Worm (Caenorhabditis elegans) whole organism, L3 larva: Measurements from ENCODE around the gene fkh-5.
A peak's percentile ranks its signal among the peaks of the same experiment; 100 is the strongest.

ENCODE experiments used
- ZK546.5 ChIP-seq: sonication (generic microtip); optimal IDR thresholded peaks from 2 replicates; lab custom pipeline; 2017; ENCODE audit warnings: missing biosample characterization, missing genetic modification characterization
- ama-1 ChIP-seq: fragments of 150-350 bp; optimal IDR thresholded peaks from 2 replicates; lab custom pipeline; 2018
- ceh-28 ChIP-seq: fragments of 150-350 bp; optimal IDR thresholded peaks from 2 replicates; lab custom pipeline; 2014; ENCODE audit warnings: missing biosample characterization, missing genetic modification reagents, missing genetic modification characterization
- ceh-82 ChIP-seq: fragments of 150-350 bp; optimal IDR thresholded peaks from 2 replicates; lab custom pipeline; 2014; ENCODE audit warnings: missing biosample characterization, missing genetic modification characterization
- ceh-9 ChIP-seq: sonication (generic microtip); optimal IDR thresholded peaks from 2 replicates; lab custom pipeline; 2018; ENCODE audit warnings: missing biosample characterization, missing genetic modification characterization
- daf-12 ChIP-seq: fragments of 150-350 bp; optimal IDR thresholded peaks from 2 replicates; lab custom pipeline; 2014; ENCODE audit warnings: missing biosample characterization, missing genetic modification reagents, missing genetic modification characterization
- egl-27 ChIP-seq: sonication (generic microtip); optimal IDR thresholded peaks from 4 replicates; lab custom pipeline; 2017; ENCODE audit warnings: missing biosample characterization, missing genetic modification reagents, missing genetic modification characterization
- egl-5 ChIP-seq: fragments of 150-350 bp; optimal IDR thresholded peaks from 2 replicates; lab custom pipeline; 2017; ENCODE audit warnings: missing biosample characterization, missing genetic modification reagents, missing genetic modification characterization, inconsistent platforms
- elt-1 ChIP-seq: fragments of 150-350 bp; optimal IDR thresholded peaks from 2 replicates; lab custom pipeline; 2014; ENCODE audit warnings: missing biosample characterization, missing genetic modification characterization
- elt-2 ChIP-seq: sonication (generic microtip); optimal IDR thresholded peaks from 2 replicates; lab custom pipeline; 2016; ENCODE audit warnings: missing genetic modification reagents, mild to moderate bottlenecking, missing genetic modification characterization, missing compliant biosample characterization
- fkh-10 ChIP-seq: sonication (generic microtip); optimal IDR thresholded peaks from 2 replicates; lab custom pipeline; 2017; ENCODE audit warnings: missing biosample characterization, missing genetic modification reagents, missing genetic modification characterization
- fkh-2 ChIP-seq: fragments of 150-350 bp; optimal IDR thresholded peaks from 2 replicates; lab custom pipeline; 2014; ENCODE audit warnings: missing biosample characterization, missing genetic modification reagents, missing genetic modification characterization
- fos-1 ChIP-seq: fragments of 150-350 bp; optimal IDR thresholded peaks from 2 replicates; lab custom pipeline; 2014; ENCODE audit warnings: missing biosample characterization, missing genetic modification characterization
- hmg-11 ChIP-seq: sonication (generic microtip); optimal IDR thresholded peaks from 2 replicates; lab custom pipeline; 2016; ENCODE audit warnings: missing genetic modification characterization, missing compliant biosample characterization
- lin-15B ChIP-seq: fragments of 150-350 bp; optimal IDR thresholded peaks from 2 replicates; lab custom pipeline; 2014; ENCODE audit warnings: missing biosample characterization, missing genetic modification characterization
- lin-39 ChIP-seq: fragments of 150-350 bp; optimal IDR thresholded peaks from 2 replicates; lab custom pipeline; 2018; ENCODE audit warnings: missing biosample characterization, missing genetic modification reagents, missing genetic modification characterization
- lsy-12 ChIP-seq: sonication (generic microtip); optimal IDR thresholded peaks from 2 replicates; lab custom pipeline; 2016; ENCODE audit warnings: mild to moderate bottlenecking, missing genetic modification characterization, missing compliant biosample characterization
- mdl-1 ChIP-seq: fragments of 150-350 bp; optimal IDR thresholded peaks from 2 replicates; lab custom pipeline; 2014; ENCODE audit warnings: missing biosample characterization, missing genetic modification characterization
- nhr-11 ChIP-seq: fragments of 150-350 bp; optimal IDR thresholded peaks from 2 replicates; lab custom pipeline; 2014; ENCODE audit warnings: missing biosample characterization, missing genetic modification characterization
- nhr-23 ChIP-seq: fragments of 150-350 bp; optimal IDR thresholded peaks from 2 replicates; lab custom pipeline; 2014; ENCODE audit warnings: missing biosample characterization, missing genetic modification reagents, missing genetic modification characterization
- nhr-237 ChIP-seq: fragments of 150-350 bp; optimal IDR thresholded peaks from 2 replicates; lab custom pipeline; 2014; ENCODE audit warnings: missing biosample characterization, missing genetic modification characterization
- nhr-25 ChIP-seq: sonication (generic microtip); optimal IDR thresholded peaks from 2 replicates; lab custom pipeline; 2017; ENCODE audit warnings: missing biosample characterization, missing genetic modification characterization
- nhr-28 ChIP-seq: fragments of 150-350 bp; optimal IDR thresholded peaks from 2 replicates; lab custom pipeline; 2014; ENCODE audit warnings: missing biosample characterization, missing genetic modification characterization
- nhr-76 ChIP-seq: fragments of 150-350 bp; sonication (generic microtip); optimal IDR thresholded peaks from 5 replicates; lab custom pipeline; 2014; ENCODE audit warnings: missing biosample characterization, missing genetic modification characterization
- sea-2 ChIP-seq: fragments of 150-350 bp; sonication (generic microtip); optimal IDR thresholded peaks from 4 replicates; lab custom pipeline; 2014; ENCODE audit warnings: missing biosample characterization, missing genetic modification reagents, missing genetic modification characterization
- skn-1 ChIP-seq: fragments of 150-350 bp; optimal IDR thresholded peaks from 2 replicates; lab custom pipeline; 2014; ENCODE audit warnings: missing biosample characterization, missing genetic modification characterization
- tbx-2 ChIP-seq: sonication (generic microtip); optimal IDR thresholded peaks from 2 replicates; lab custom pipeline; 2016; ENCODE audit warnings: mild to moderate bottlenecking, missing genetic modification characterization, missing compliant biosample characterization
- unc-39 ChIP-seq: sonication (generic microtip); optimal IDR thresholded peaks from 4 replicates; lab custom pipeline; 2017; ENCODE audit warnings: missing biosample characterization, missing genetic modification characterization
- unc-62 ChIP-seq: fragments of 150-350 bp; sonication (generic microtip); optimal IDR thresholded peaks from 4 replicates; lab custom pipeline; 2014; ENCODE audit warnings: missing biosample characterization, missing genetic modification reagents, missing genetic modification characterization
- zag-1 ChIP-seq: fragments of 150-350 bp; optimal IDR thresholded peaks from 2 replicates; lab custom pipeline; 2014; ENCODE audit warnings: missing biosample characterization, missing genetic modification characterization
- ztf-11 ChIP-seq: fragments of 150-350 bp; optimal IDR thresholded peaks from 2 replicates; lab custom pipeline; 2014; ENCODE audit warnings: missing biosample characterization, missing genetic modification characterization

The fkh-5 gene

DNA sequence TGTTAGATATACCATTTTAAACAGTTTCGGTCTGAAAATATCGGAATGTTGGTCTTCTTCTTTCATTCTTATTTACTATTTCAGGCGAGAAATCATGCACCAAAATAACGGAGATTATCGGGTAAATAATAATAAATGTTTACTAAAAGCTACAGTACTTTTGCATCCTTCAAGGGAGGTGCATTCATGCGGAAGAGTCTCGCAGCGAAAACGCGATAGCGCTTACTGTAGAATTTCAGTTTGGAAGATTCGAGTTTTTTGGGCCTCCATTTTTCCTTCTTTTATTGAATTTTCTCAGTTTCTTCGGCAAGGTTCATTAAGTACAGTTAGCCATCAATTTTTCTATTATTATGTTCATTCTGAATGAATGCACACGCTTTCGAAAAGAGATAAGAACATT is 11.6 kb downstream of the fkh-5 start, which contains the start of gene C35D10.7:
C35D10.7 (plus strand) TSS at position 85 of the 400 bp plus-strand sequence.
- TF ChIP-seq ceh-82 = no peak

- TF ChIP-seq elt-2 (tag; lab: Kevin White, UChicago) (no peak), fkh-2 (tag; lab: Kevin White, UChicago) (no peak), lin-15B (no peak), nhr-237 (tag; lab: Kevin White, UChicago) (no peak), unc-62 (GFP tag; lab: Kevin White, UChicago) (no peak), mdl-1 (tag; lab: Kevin White, UChicago) (no peak), nhr-11 (tag; lab: Kevin White, UChicago) (no peak), nhr-23 (tag; lab: Kevin White, UChicago) (no peak), nhr-76 (no peak), ama-1 (lab: Kevin White, UChicago) (no peak), hmg-11 (tag; lab: Kevin White, UChicago) (no peak), ZK546.5 (tag; lab: Kevin White, UChicago) (no peak), ceh-82 (no peak), sea-2 (GFP tag; lab: Kevin White, UChicago) (no peak), egl-5 (tag; lab: Kevin White, UChicago) (no peak)
Measured at ce11 chrIII:4856992-4857391, 12.5 kb downstream of the fkh-5 start.

- TF ChIP-seq ceh-82 (no peak), unc-39 (no peak), mdl-1 (tag; lab: Kevin White, UChicago) (no peak), nhr-28 (no peak), unc-62 (GFP tag; lab: Kevin White, UChicago) (no peak), daf-12 (tag; lab: Kevin White, UChicago) (no peak), ceh-28 (tag; lab: Kevin White, UChicago) (no peak), elt-2 (tag; lab: Kevin White, UChicago) (no peak), ama-1 (lab: Kevin White, UChicago) (no peak), sea-2 (GFP tag; lab: Kevin White, UChicago) (no peak), fkh-10 (GFP tag; lab: Kevin White, UChicago) (no peak), fkh-2 (tag; lab: Kevin White, UChicago) (no peak), zag-1 (tag; lab: Kevin White, UChicago) (no peak), egl-27 (tag; lab: Kevin White, UChicago) (no peak), ceh-9 (tag; lab: Kevin White, UChicago) (no peak), nhr-23 (tag; lab: Kevin White, UChicago) (no peak)
Measured at ce11 chrIII:4859039-4859438, 14.6 kb downstream of the fkh-5 start, which contains the start of gene C35D10.6. Gene C35D10.6 (plus strand): TSS chrIII:4859339.

ce11 chrIII:4861744-4862401 is 17.4 kb downstream of the fkh-5 start, which contains the start of the genes C35D10.10 and C35D10.5:
Gene C35D10.10 (minus strand): TSS chrIII:4861794.
Gene C35D10.5 (plus strand): TSS chrIII:4862351.
- no peak for TF ChIP-seq nhr-23 (tag; lab: Kevin White, UChicago)
- TF ChIP-seq lin-15B = peak; percentile 1

DNA sequence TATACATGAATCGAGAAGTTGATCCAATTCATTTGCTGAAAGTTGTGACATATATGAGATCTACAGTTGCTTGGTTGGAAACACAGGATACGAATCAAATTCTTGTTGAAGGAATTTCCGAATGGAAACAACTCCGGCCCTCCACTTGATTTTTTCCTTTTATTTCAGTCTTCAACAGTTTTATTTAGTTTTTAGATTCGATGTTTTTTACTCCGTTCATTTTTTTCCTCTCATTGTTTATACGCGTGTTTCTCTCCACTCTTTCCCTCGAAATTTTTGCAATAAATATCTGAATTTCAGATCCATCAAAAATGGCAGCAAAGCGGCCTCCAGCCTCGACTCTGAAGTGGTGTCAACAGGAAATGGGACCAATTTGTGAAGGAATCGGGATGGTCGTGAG is 18.7 kb downstream of the fkh-5 start, which contains the start of gene coq-8:
coq-8 (plus strand) TSS at position 301 of the 400 bp plus-strand sequence.
- no peak for TF ChIP-seq skn-1 (tag; lab: Kevin White, UChicago)
- TF ChIP-seq mdl-1 (tag; lab: Kevin White, UChicago) = no peak
- TF ChIP-seq elt-1 (tag; lab: Kevin White, UChicago) = no peak

DNA sequence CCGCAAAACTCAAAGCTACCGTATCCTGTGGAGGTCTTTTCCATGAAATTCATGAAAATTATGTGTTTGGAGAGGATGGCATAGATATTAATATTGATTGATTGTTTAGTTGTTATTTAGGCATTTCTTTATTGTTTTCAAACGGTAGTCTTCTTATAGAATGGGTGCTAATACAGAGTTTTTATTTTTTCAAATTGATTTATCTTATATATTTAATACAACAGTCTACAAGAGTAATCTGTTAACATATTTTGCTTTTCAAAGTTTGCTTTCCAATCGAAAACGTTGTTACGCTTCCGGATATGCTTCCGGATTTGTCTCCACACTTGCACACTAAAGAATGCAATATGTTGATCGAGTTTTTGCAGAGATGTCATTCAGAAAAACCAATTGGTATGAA is 22.3 kb downstream of the fkh-5 start, which contains the start of gene C35D10.17:
C35D10.17 (plus strand) TSS at position 301 of the 400 bp plus-strand sequence.
- TF ChIP-seq unc-39 (no peak), ceh-9 (tag; lab: Kevin White, UChicago) (no peak), tbx-2 (tag; lab: Kevin White, UChicago) (no peak), lsy-12 (no peak), daf-12 (tag; lab: Kevin White, UChicago) (no peak), fkh-10 (GFP tag; lab: Kevin White, UChicago) (no peak), nhr-25 (tag; lab: Kevin White, UChicago) (no peak), fkh-2 (tag; lab: Kevin White, UChicago) (no peak), ztf-11 (tag; lab: Kevin White, UChicago) (no peak), nhr-237 (tag; lab: Kevin White, UChicago) (no peak), lin-39 (no peak), sea-2 (GFP tag; lab: Kevin White, UChicago) (no peak), lin-15B (no peak), fos-1 (no peak), nhr-23 (tag; lab: Kevin White, UChicago) (no peak), ceh-28 (tag; lab: Kevin White, UChicago) (no peak)
